1 fruit fly cellular context compared by ENCODE assay signal in genomic region chr3L:10738347-10739108, dm6.
TF ChIP-seq lines count a peak whose summit lies in the region.

No protein-coding gene starts in this region.

TF ChIP-seq in whole organism, embryonic, 481 proteins besides CTCF, POLR2A, EP300 and RAD21 (continued from another document and continues in another):
- TF ChIP-seq tna (GFP tag; IDR thresholded peaks at IDR 0.05; lab: Robert Waterston, UW; ENCODE audit: partially characterized antibody) (no peak), CG14667 (GFP tag; IDR thresholded peaks at IDR 0.05; lab: Robert Waterston, UW) (peak; percentile 82), CG11504 (tag; optimal IDR thresholded peaks at IDR 0.05; lab: Kevin White, UChicago) (peak; percentile 94), CG7963 (GFP tag; IDR thresholded peaks at IDR 0.05; lab: Robert Waterston, UW; ENCODE audit: partially characterized antibody) (no peak), Atf6 (GFP tag; IDR thresholded peaks at IDR 0.05; lab: Robert Waterston, UW) (no peak; the same call in 1 of the 2 replicates), Mad (GFP tag; optimal IDR thresholded peaks at IDR 0.05; lab: Kevin White, UChicago) (no peak), CG4707 (GFP tag; optimal IDR thresholded peaks at IDR 0.05; lab: Kevin White, UChicago) (no peak), btn (GFP tag; optimal IDR thresholded peaks at IDR 0.05; lab: Kevin White, UChicago) (no peak), CG17186 (GFP tag; optimal IDR thresholded peaks at IDR 0.05; lab: Kevin White, UChicago) (no peak), Vsx1 (GFP tag; optimal IDR thresholded peaks at IDR 0.05; lab: Kevin White, UChicago) (peak; percentile 41), Trl (optimal IDR thresholded peaks at IDR 0.05; lab: Kevin White, UChicago) (peak; percentile 9 to 41), Trl (GFP tag; optimal IDR thresholded peaks at IDR 0.05; lab: Kevin White, UChicago) (no peak), CG18262 (tag; optimal IDR thresholded peaks at IDR 0.05; lab: Kevin White, UChicago) (peak; percentile 93), HHEX (GFP tag; optimal IDR thresholded peaks at IDR 0.05; lab: Kevin White, UChicago) (peak; percentile 83), CG17612 (GFP tag; IDR thresholded peaks at IDR 0.05; lab: Robert Waterston, UW) (peak; percentile 63), mam (GFP tag; optimal IDR thresholded peaks at IDR 0.05; lab: Kevin White, UChicago) (peak; percentile 35), CG1602 (GFP tag; optimal IDR thresholded peaks at IDR 0.05; lab: Kevin White, UChicago) (peak; percentile 58), CG1529 (GFP tag; optimal IDR thresholded peaks at IDR 0.05; lab: Kevin White, UChicago) (no peak), HLHmδ (GFP tag; optimal IDR thresholded peaks at IDR 0.05; lab: Kevin White, UChicago) (peak; percentile 29), sqz (GFP tag; optimal IDR thresholded peaks at IDR 0.05; lab: Kevin White, UChicago) (peak; percentile 50), prd (optimal IDR thresholded peaks at IDR 0.05; lab: Kevin White, UChicago) (no peak), prd (GFP tag; IDR thresholded peaks at IDR 0.05; lab: Robert Waterston, UW) (peak; percentile 78), Rfx (GFP tag; IDR thresholded peaks at IDR 0.05; lab: Robert Waterston, UW) (peak; percentile 84), CG17802 (tag; optimal IDR thresholded peaks at IDR 0.05; lab: Kevin White, UChicago) (no peak), gcm (GFP tag; optimal IDR thresholded peaks at IDR 0.05; lab: Kevin White, UChicago) (peak; percentile 69), unpg (GFP tag; optimal IDR thresholded peaks at IDR 0.05; lab: Kevin White, UChicago) (peak; percentile 64), CG31388 (GFP tag; optimal IDR thresholded peaks at IDR 0.05; lab: Kevin White, UChicago) (no peak), Myb (GFP tag; optimal IDR thresholded peaks at IDR 0.05; lab: Kevin White, UChicago) (no peak), org-1 (GFP tag; optimal IDR thresholded peaks at IDR 0.05; lab: Kevin White, UChicago) (peak; percentile 16), CG9876 (GFP tag; optimal IDR thresholded peaks at IDR 0.05; lab: Kevin White, UChicago) (no peak), Usf (GFP tag; optimal IDR thresholded peaks at IDR 0.05; lab: Kevin White, UChicago) (peak; percentile 73), CG17361 (GFP tag; IDR thresholded peaks at IDR 0.05; lab: Robert Waterston, UW) (peak; percentile 92), caup (GFP tag; optimal IDR thresholded peaks at IDR 0.05; lab: Kevin White, UChicago; ENCODE audit: severe bottlenecking) (peak; percentile 81), CG16779 (GFP tag; IDR thresholded peaks at IDR 0.05; lab: Robert Waterston, UW) (0 out of 2 replicates have a peak, but pooled peaks have one; percentile 52), CG7745 (tag; optimal IDR thresholded peaks at IDR 0.05; lab: Kevin White, UChicago) (no peak), croc (GFP tag; conservative IDR thresholded peaks at IDR 0.05; lab: Robert Waterston, UW) (peak; percentile 61; the same call in 2 of the 3 replicates), z (GFP tag; IDR thresholded peaks at IDR 0.05; lab: Robert Waterston, UW) (peak; percentile 71; the same call in 2 of the 3 replicates), Side (GFP tag; optimal IDR thresholded peaks at IDR 0.05; lab: Kevin White, UChicago) (no peak), fru (optimal IDR thresholded peaks at IDR 0.05; lab: Kevin White, UChicago) (no peak), nom (GFP tag; optimal IDR thresholded peaks at IDR 0.05; lab: Kevin White, UChicago) (peak; percentile 50), gem (tag; optimal IDR thresholded peaks at IDR 0.05; lab: Kevin White, UChicago) (peak; percentile 93), CG13296 (GFP tag; optimal IDR thresholded peaks at IDR 0.05; lab: Kevin White, UChicago) (peak; percentile 91), dan (GFP tag; IDR thresholded peaks at IDR 0.05; lab: Robert Waterston, UW) (no peak), dysf (GFP tag; IDR thresholded peaks at IDR 0.05; lab: Robert Waterston, UW) (peak; percentile 90), unc-4 (GFP tag; IDR thresholded peaks at IDR 0.05; lab: Robert Waterston, UW; ENCODE audit: partially characterized antibody) (no peak), insv (GFP tag; optimal IDR thresholded peaks at IDR 0.05; lab: Kevin White, UChicago) (peak in 1 of 2 experiments; percentile 33), CG12744 (GFP tag; optimal IDR thresholded peaks at IDR 0.05; lab: Kevin White, UChicago) (no peak), CG13424 (tag; optimal IDR thresholded peaks at IDR 0.05; lab: Kevin White, UChicago) (peak; percentile 89), Ssrp (tag; optimal IDR thresholded peaks at IDR 0.05; lab: Kevin White, UChicago) (peak; percentile 82), CG12942 (GFP tag; optimal IDR thresholded peaks at IDR 0.05; lab: Kevin White, UChicago) (peak; percentile 48), ewg (GFP tag; optimal IDR thresholded peaks at IDR 0.05; lab: Kevin White, UChicago) (peak; percentile 62), pnt (GFP tag; optimal IDR thresholded peaks at IDR 0.05; lab: Kevin White, UChicago) (no peak), ci (GFP tag; IDR thresholded peaks at IDR 0.05; lab: Robert Waterston, UW) (peak; percentile 70), Eip74EF (GFP tag; optimal IDR thresholded peaks at IDR 0.05; lab: Kevin White, UChicago) (peak in 1 of 2 experiments; percentile 70), CG8944 (GFP tag; optimal IDR thresholded peaks at IDR 0.05; lab: Kevin White, UChicago) (no peak), slou (GFP tag; optimal IDR thresholded peaks at IDR 0.05; lab: Kevin White, UChicago) (peak; percentile 28), gcm2 (GFP tag; optimal IDR thresholded peaks at IDR 0.05; lab: Kevin White, UChicago) (no peak), CG10543 (GFP tag; optimal IDR thresholded peaks at IDR 0.05; lab: Kevin White, UChicago) (peak; percentile 83), CG3281 (GFP tag; optimal IDR thresholded peaks at IDR 0.05; lab: Kevin White, UChicago) (peak; percentile 92), Deaf1 (tag; optimal IDR thresholded peaks at IDR 0.05; lab: Kevin White, UChicago) (peak; percentile 71), ems (GFP tag; optimal IDR thresholded peaks at IDR 0.05; lab: Kevin White, UChicago) (no peak), CG2678 (tag; optimal IDR thresholded peaks at IDR 0.05; lab: Kevin White, UChicago) (peak; percentile 92), CG7786 (GFP tag; optimal IDR thresholded peaks at IDR 0.05; lab: Kevin White, UChicago) (no peak), sob (GFP tag; IDR thresholded peaks at IDR 0.05; lab: Robert Waterston, UW) (peak; percentile 80), CG2129 (GFP tag; IDR thresholded peaks at IDR 0.05; lab: Robert Waterston, UW; ENCODE audit: partially characterized antibody) (no peak), CG2875 (GFP tag; optimal IDR thresholded peaks at IDR 0.05; lab: Kevin White, UChicago) (peak; percentile 57), Hand (GFP tag; optimal IDR thresholded peaks at IDR 0.05; lab: Kevin White, UChicago) (peak; percentile 68), CG9727 (GFP tag; optimal IDR thresholded peaks at IDR 0.05; lab: Kevin White, UChicago) (peak; percentile 91), CG11723 (GFP tag; optimal IDR thresholded peaks at IDR 0.05; lab: Kevin White, UChicago) (peak; percentile 19), CG10366 (GFP tag; IDR thresholded peaks at IDR 0.05; lab: Robert Waterston, UW) (peak; percentile 58), Dip3 (GFP tag; optimal IDR thresholded peaks at IDR 0.05; lab: Kevin White, UChicago) (no peak), wdn (GFP tag; IDR thresholded peaks at IDR 0.05; lab: Robert Waterston, UW) (peak; percentile 56), CG4854 (GFP tag; optimal IDR thresholded peaks at IDR 0.05; lab: Kevin White, UChicago) (no peak), HmgZ (tag; optimal IDR thresholded peaks at IDR 0.05; lab: Kevin White, UChicago) (no peak), tin (GFP tag; optimal IDR thresholded peaks at IDR 0.05; lab: Kevin White, UChicago) (peak; percentile 64), luna (GFP tag; optimal IDR thresholded peaks at IDR 0.05; lab: Kevin White, UChicago) (no peak), zf30C (GFP tag; optimal IDR thresholded peaks at IDR 0.05; lab: Kevin White, UChicago) (peak; percentile 59), toy (GFP tag; IDR thresholded peaks at IDR 0.05; lab: Robert Waterston, UW) (peak; percentile 54; the same call in 1 of the 2 replicates), ara (GFP tag; IDR thresholded peaks at IDR 0.05; lab: Robert Waterston, UW) (peak; percentile 40; the same call in 1 of the 2 replicates), Awh (GFP tag; IDR thresholded peaks at IDR 0.05; lab: Robert Waterston, UW) (peak; percentile 27; the same call in 1 of the 2 replicates), Dref (GFP tag; IDR thresholded peaks at IDR 0.05; lab: Robert Waterston, UW) (no peak), cwo (GFP tag; optimal IDR thresholded peaks at IDR 0.05; lab: Kevin White, UChicago) (peak; percentile 88), Dbx (GFP tag; IDR thresholded peaks at IDR 0.05; lab: Robert Waterston, UW) (peak; percentile 79), CG16815 (GFP tag; optimal IDR thresholded peaks at IDR 0.05; lab: Kevin White, UChicago) (peak; percentile 50), E2f1 (GFP tag; IDR thresholded peaks at IDR 0.05; lab: Robert Waterston, UW) (peak; percentile 85), Lpt (GFP tag; optimal IDR thresholded peaks at IDR 0.05; lab: Kevin White, UChicago) (no peak), Elba2 (GFP tag; optimal IDR thresholded peaks at IDR 0.05; lab: Kevin White, UChicago) (no peak), Ets65A (GFP tag; lab: Kevin White, UChicago) (peak; percentile 86), CG15269 (tag; optimal IDR thresholded peaks at IDR 0.05; lab: Kevin White, UChicago) (peak; percentile 86), CG4424 (GFP tag; optimal IDR thresholded peaks at IDR 0.05; lab: Kevin White, UChicago) (peak; percentile 62), Gsc (GFP tag; IDR thresholded peaks at IDR 0.05; lab: Robert Waterston, UW) (no peak), CG33557 (GFP tag; optimal IDR thresholded peaks at IDR 0.05; lab: Kevin White, UChicago) (peak; percentile 60), Xbp1 (GFP tag; optimal IDR thresholded peaks at IDR 0.05; lab: Kevin White, UChicago) (peak; percentile 74), lbe (GFP tag; optimal IDR thresholded peaks at IDR 0.05; lab: Kevin White, UChicago) (no peak), oc (tag; optimal IDR thresholded peaks at IDR 0.05; lab: Kevin White, UChicago) (peak; percentile 52), CG8478 (optimal IDR thresholded peaks at IDR 0.05; lab: Kevin White, UChicago) (no peak), fd3F (GFP tag; optimal IDR thresholded peaks at IDR 0.05; lab: Kevin White, UChicago) (peak; percentile 74), Dip2 (GFP tag; IDR thresholded peaks at IDR 0.05; lab: Robert Waterston, UW) (no peak), lilli (GFP tag; optimal IDR thresholded peaks at IDR 0.05; lab: Kevin White, UChicago) (peak; percentile 21), twi (tag; optimal IDR thresholded peaks at IDR 0.05; lab: Kevin White, UChicago) (peak; percentile 69), CG18011 (GFP tag; optimal IDR thresholded peaks at IDR 0.05; lab: Kevin White, UChicago) (no peak), Doc3 (GFP tag; IDR thresholded peaks at IDR 0.05; lab: Robert Waterston, UW; ENCODE audit: partially characterized antibody) (no peak), CG1792 (GFP tag; optimal IDR thresholded peaks at IDR 0.05; lab: Kevin White, UChicago) (no peak), tap (tag; optimal IDR thresholded peaks at IDR 0.05; lab: Kevin White, UChicago) (peak; percentile 87), CG12155 (GFP tag; optimal IDR thresholded peaks at IDR 0.05; lab: Kevin White, UChicago) (peak; percentile 54), Dad (GFP tag; optimal IDR thresholded peaks at IDR 0.05; lab: Kevin White, UChicago) (no peak), bigmax (GFP tag; optimal IDR thresholded peaks at IDR 0.05; lab: Kevin White, UChicago) (no peak), CG5180 (GFP tag; optimal IDR thresholded peaks at IDR 0.05; lab: Kevin White, UChicago) (peak; percentile 94), CG6683 (GFP tag; optimal IDR thresholded peaks at IDR 0.05; lab: Kevin White, UChicago) (peak; percentile 88), CG14710 (tag; optimal IDR thresholded peaks at IDR 0.05; lab: Kevin White, UChicago) (peak; percentile 92), Rx (GFP tag; IDR thresholded peaks at IDR 0.05; lab: Robert Waterston, UW) (peak; percentile 21), CG11398 (GFP tag; optimal IDR thresholded peaks at IDR 0.05; lab: Kevin White, UChicago) (no peak), dmrt99B (tag; optimal IDR thresholded peaks at IDR 0.05; lab: Kevin White, UChicago) (peak; percentile 95), Asciz (GFP tag; optimal IDR thresholded peaks at IDR 0.05; lab: Kevin White, UChicago) (peak; percentile 85), CG12769 (tag; optimal IDR thresholded peaks at IDR 0.05; lab: Kevin White, UChicago) (peak; percentile 68), CG15514 (GFP tag; optimal IDR thresholded peaks at IDR 0.05; lab: Kevin White, UChicago) (peak; percentile 46), ham (GFP tag; IDR thresholded peaks at IDR 0.05; lab: Robert Waterston, UW) (0 out of 2 replicates have a peak, but pooled peaks have one; percentile 40), da (GFP tag; optimal IDR thresholded peaks at IDR 0.05; lab: Kevin White, UChicago) (no peak), bbx (GFP tag; IDR thresholded peaks at IDR 0.05; lab: Robert Waterston, UW; ENCODE audit: partially characterized antibody) (no peak), Lim3 (GFP tag; IDR thresholded peaks at IDR 0.05; lab: Robert Waterston, UW) (peak; percentile 50; the same call in 1 of the 2 replicates), mld (GFP tag; IDR thresholded peaks at IDR 0.05; lab: Robert Waterston, UW; ENCODE audit: partially characterized antibody) (no peak), gsb-n (tag; optimal IDR thresholded peaks at IDR 0.05; lab: Kevin White, UChicago) (peak; percentile 77), CoRest (tag; optimal IDR thresholded peaks at IDR 0.05; lab: Kevin White, UChicago) (peak; percentile 93), CG31441 (GFP tag; IDR thresholded peaks at IDR 0.05; lab: Robert Waterston, UW) (peak; percentile 81), Kr (GFP tag; optimal IDR thresholded peaks at IDR 0.05; lab: Kevin White, UChicago) (no peak), GATAe (GFP tag; conservative IDR thresholded peaks at IDR 0.05; lab: Robert Waterston, UW) (peak; percentile 74), exex (tag; optimal IDR thresholded peaks at IDR 0.05; lab: Kevin White, UChicago) (peak; percentile 33), Hr39 (optimal IDR thresholded peaks at IDR 0.05; lab: Kevin White, UChicago) (no peak), sr (GFP tag; IDR thresholded peaks at IDR 0.05; lab: Robert Waterston, UW) (0 out of 3 replicates have a peak, but pooled peaks have one; percentile 47), vvl (GFP tag; IDR thresholded peaks at IDR 0.05; lab: Robert Waterston, UW) (peak; percentile 79), CG18619 (GFP tag; optimal IDR thresholded peaks at IDR 0.05; lab: Kevin White, UChicago) (peak; percentile 86), CG9932 (GFP tag; IDR thresholded peaks at IDR 0.05; lab: Robert Waterston, UW) (peak; percentile 75)
